Worm (Caenorhabditis elegans): ENCODE measurements around the gene dpy-8.

DNA sequence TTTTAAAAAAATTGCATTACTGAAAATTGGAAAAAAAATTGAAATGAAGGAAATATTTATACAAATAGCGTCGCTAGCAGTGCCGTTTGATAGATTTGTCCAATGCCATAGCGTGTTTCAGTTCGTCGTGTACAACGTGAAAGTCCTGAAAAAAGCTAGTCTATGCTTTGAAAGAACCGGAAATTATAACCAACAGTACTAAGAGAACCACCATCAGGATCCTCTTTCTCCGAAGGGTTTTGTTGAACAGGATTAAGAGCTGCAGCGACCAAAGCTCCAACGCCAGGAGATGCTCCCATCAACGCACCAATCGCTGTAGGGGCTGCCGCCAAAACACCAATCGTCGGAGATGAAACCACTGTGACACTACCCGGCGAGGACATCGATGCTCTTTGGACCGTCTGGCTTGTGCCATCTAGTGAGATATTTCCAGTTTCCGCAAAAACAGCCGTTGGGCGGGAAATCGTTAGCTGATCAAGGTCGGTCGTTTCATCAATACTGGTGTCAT lies 44.0 kb downstream of the dpy-8 start:
- TF ChIP-seq ahr-1 (tag; optimal IDR thresholded peaks at IDR 0.05): no peak
- no peak for TF ChIP-seq rnt-1 (tag; optimal IDR thresholded peaks at IDR 0.05)
- no peak for TF ChIP-seq nfya-1 (tag; optimal IDR thresholded peaks at IDR 0.05)
- TF ChIP-seq madf-2 (tag; optimal IDR thresholded peaks at IDR 0.05): no peak
- no peak for TF ChIP-seq fkh-10 (GFP tag; optimal IDR thresholded peaks at IDR 0.05)
- no peak for TF ChIP-seq dmd-4 (tag; optimal IDR thresholded peaks at IDR 0.05; ENCODE audit: borderline replicate concordance)
- TF ChIP-seq ceh-48 (tag; optimal IDR thresholded peaks at IDR 0.05): no peak
- no peak for TF ChIP-seq ama-1 (optimal IDR thresholded peaks at IDR 0.05)
- TF ChIP-seq nhr-232 (tag; optimal IDR thresholded peaks at IDR 0.05): no peak
- TF ChIP-seq ceh-34 (tag; optimal IDR thresholded peaks at IDR 0.05): no peak
